Fruit fly (Drosophila melanogaster) whole organism, embryonic: ENCODE measurements around the gene CG43707.

Source experiments
- Abd-B ChIP-seq: fragments of 200-800 bp; sonication (Bioruptor generic); optimal IDR thresholded peaks from 2 replicates; lab custom pipeline; 2018; ENCODE audit warnings: missing biosample characterization, mild to moderate bottlenecking, missing genetic modification characterization, moderate library complexity
- Antp ChIP-seq: fragments of 200-800 bp; sonication (Bioruptor generic); optimal IDR thresholded peaks from 3 replicates; lab custom pipeline; 2016; ENCODE audit warnings: missing biosample characterization, missing genetic modification characterization
- Bteb2 ChIP-seq: fragments of 200-800 bp; sonication (Bioruptor generic); optimal IDR thresholded peaks from 2 replicates; lab custom pipeline; 2016; ENCODE audit warnings: missing biosample characterization, missing genetic modification characterization
- CG11695 ChIP-seq: fragments of 200-800 bp; sonication (Bioruptor generic); IDR thresholded peaks from 3 replicates; pipeline ENCODE4 v1.3.6; 2022; ENCODE audit warnings: missing biosample characterization, missing genetic modification characterization
- CG11723 ChIP-seq: fragments of 200-800 bp; sonication (Bioruptor generic); optimal IDR thresholded peaks from 2 replicates; lab custom pipeline; 2017; ENCODE audit warnings: missing biosample characterization, mild to moderate bottlenecking, missing genetic modification characterization
- CG12219 ChIP-seq: fragments of 200-800 bp; sonication (Bioruptor generic); optimal IDR thresholded peaks from 3 replicates; lab custom pipeline; 2018; ENCODE audit warnings: missing biosample characterization, mild to moderate bottlenecking, missing genetic modification characterization
- CG14050 ChIP-seq: fragments of 200-800 bp; sonication (Bioruptor generic); IDR thresholded peaks from 3 replicates; pipeline ENCODE4 v1.3.6; 2022; ENCODE audit warnings: missing biosample characterization, missing genetic modification characterization
- CG14710 ChIP-seq: fragments of 200-800 bp; sonication (Bioruptor generic); optimal IDR thresholded peaks from 3 replicates; lab custom pipeline; 2019; ENCODE audit warnings: missing biosample characterization, mild to moderate bottlenecking, missing genetic modification characterization, moderate library complexity
- CG14860 ChIP-seq: fragments of 200-800 bp; sonication (Bioruptor generic); IDR thresholded peaks from 3 replicates; pipeline ENCODE4 v1.3.6; 2022; ENCODE audit warnings: missing biosample characterization, missing genetic modification characterization; ENCODE audit not compliant: partially characterized antibody
- CG15479 ChIP-seq: fragments of 200-800 bp; sonication (Bioruptor generic); optimal IDR thresholded peaks from 3 replicates; lab custom pipeline; 2019; ENCODE audit warnings: missing biosample characterization, mild to moderate bottlenecking, missing genetic modification characterization, moderate library complexity
- CG16813 ChIP-seq: fragments of 200-800 bp; sonication (Bioruptor generic); IDR thresholded peaks from 3 replicates; pipeline ENCODE4 v1.3.6; 2022; ENCODE audit warnings: missing biosample characterization, missing genetic modification characterization; ENCODE audit not compliant: partially characterized antibody
- CG16863 ChIP-seq: fragments of 200-800 bp; sonication (Bioruptor generic); optimal IDR thresholded peaks from 3 replicates; lab custom pipeline; 2016; ENCODE audit warnings: missing biosample characterization, missing genetic modification characterization
- CG17186 ChIP-seq: fragments of 200-800 bp; sonication (Bioruptor generic); optimal IDR thresholded peaks from 3 replicates; lab custom pipeline; 2017; ENCODE audit warnings: missing biosample characterization, missing genetic modification reagents, missing genetic modification characterization
- CG18011 ChIP-seq: fragments of 200-800 bp; sonication (Bioruptor generic); optimal IDR thresholded peaks from 2 replicates; lab custom pipeline; 2017; ENCODE audit warnings: missing biosample characterization, missing genetic modification characterization, mild to moderate bottlenecking, moderate library complexity, missing genotype
- CG2129 ChIP-seq: fragments of 200-800 bp; sonication (Bioruptor generic); IDR thresholded peaks from 2 replicates; pipeline ENCODE4 v1.3.6; 2022; ENCODE audit warnings: missing biosample characterization, missing genetic modification characterization; ENCODE audit not compliant: partially characterized antibody
- CG4404 ChIP-seq: fragments of 200-800 bp; sonication (Bioruptor generic); IDR thresholded peaks from 2 replicates; pipeline ENCODE4 v1.3.6; 2022; ENCODE audit warnings: missing biosample characterization, missing genetic modification characterization
- CG4820 ChIP-seq: fragments of 200-800 bp; sonication (Bioruptor generic); optimal IDR thresholded peaks from 3 replicates; lab custom pipeline; 2016; ENCODE audit warnings: missing biosample characterization, missing genetic modification characterization
- CG5180 ChIP-seq: fragments of 200-800 bp; sonication (Bioruptor generic); optimal IDR thresholded peaks from 3 replicates; lab custom pipeline; 2017; ENCODE audit warnings: missing biosample characterization, missing genetic modification characterization, mild to moderate bottlenecking, moderate library complexity, missing genetic modification reagents
- CG7786 ChIP-seq: fragments of 200-800 bp; sonication (Bioruptor generic); optimal IDR thresholded peaks from 2 replicates; lab custom pipeline; 2016; ENCODE audit warnings: missing biosample characterization, missing genetic modification characterization
- CG7928 ChIP-seq: fragments of 200-800 bp; sonication (Bioruptor generic); optimal IDR thresholded peaks from 2 replicates; lab custom pipeline; 2017; ENCODE audit warnings: missing biosample characterization, mild to moderate bottlenecking, missing genetic modification characterization
- CG7963 ChIP-seq: fragments of 200-800 bp; sonication (Bioruptor generic); IDR thresholded peaks from 3 replicates; pipeline ENCODE4 v1.3.6; 2022; ENCODE audit warnings: missing biosample characterization, missing genetic modification characterization; ENCODE audit not compliant: partially characterized antibody
- CG8924 ChIP-seq: fragments of 200-800 bp; optimal IDR thresholded peaks from 3 replicates; lab custom pipeline; 2019; ENCODE audit warnings: missing biosample characterization, mild to moderate bottlenecking, missing genetic modification characterization, moderate library complexity
- CG9876 ChIP-seq: fragments of 200-800 bp; sonication (Bioruptor generic); optimal IDR thresholded peaks from 2 replicates; lab custom pipeline; 2016; ENCODE audit warnings: missing biosample characterization, missing genetic modification characterization
- D19A ChIP-seq: fragments of 200-800 bp; optimal IDR thresholded peaks from 3 replicates; lab custom pipeline; 2019; ENCODE audit warnings: missing biosample characterization, mild to moderate bottlenecking, missing genetic modification characterization, moderate library complexity
- Dll ChIP-seq: fragments of 200-800 bp; sonication (Bioruptor generic); IDR thresholded peaks from 4 replicates; pipeline ENCODE4 v1.3.6; 2022; ENCODE audit warnings: missing biosample characterization, missing genetic modification characterization; ENCODE audit not compliant: partially characterized antibody
- E2f1 ChIP-seq: fragments of 200-800 bp; sonication (Bioruptor generic); IDR thresholded peaks from 2 replicates; pipeline ENCODE4 v1.3.6; 2022; ENCODE audit warnings: missing biosample characterization, missing genetic modification characterization
- Eip74EF ChIP-seq, 2 experiments: fragments of 200-800 bp in 1 of 2; fragments of >200 bp in 1 of 2; sonication (Bioruptor generic) in 1 of 2; optimal IDR thresholded peaks; 2 replicates each; lab custom pipeline; 2017 to 2019; ENCODE audit warnings: missing biosample characterization in 2 of 2, missing genetic modification characterization in 2 of 2, mild to moderate bottlenecking in 1 of 2, moderate library complexity in 1 of 2
- Fer3 ChIP-seq: fragments of 200-800 bp; sonication (Bioruptor generic); optimal IDR thresholded peaks from 2 replicates; lab custom pipeline; 2018; ENCODE audit warnings: missing biosample characterization, mild to moderate bottlenecking, missing genetic modification characterization, moderate library complexity
- MBD-R2 ChIP-seq: fragments of 200-800 bp; sonication (Bioruptor generic); IDR thresholded peaks from 2 replicates; pipeline ENCODE4 v1.3.6; 2022; ENCODE audit warnings: missing biosample characterization, missing genetic modification characterization
- MESR4 ChIP-seq: fragments of 200-800 bp; sonication (Bioruptor generic); optimal IDR thresholded peaks from 2 replicates; lab custom pipeline; 2018; ENCODE audit warnings: missing biosample characterization, mild to moderate bottlenecking, missing genetic modification characterization, moderate library complexity
- Rfx ChIP-seq: fragments of 200-800 bp; sonication (Bioruptor generic); IDR thresholded peaks from 2 replicates; pipeline ENCODE4 v1.3.6; 2022; ENCODE audit warnings: missing biosample characterization, missing genetic modification characterization
- Vsx1 ChIP-seq: fragments of 200-800 bp; sonication (Bioruptor generic); optimal IDR thresholded peaks from 2 replicates; lab custom pipeline; 2017; ENCODE audit warnings: missing biosample characterization, mild to moderate bottlenecking, missing genetic modification characterization, missing genetic modification reagents
- Xbp1 ChIP-seq: fragments of 200-800 bp; sonication (Bioruptor generic); optimal IDR thresholded peaks from 3 replicates; lab custom pipeline; 2016; ENCODE audit warnings: missing biosample characterization, mild to moderate bottlenecking, missing genetic modification characterization
- YL-1 ChIP-seq: fragments of 200-800 bp; sonication (Bioruptor generic); optimal IDR thresholded peaks from 3 replicates; lab custom pipeline; 2017; ENCODE audit warnings: missing biosample characterization, mild to moderate bottlenecking, missing genetic modification characterization
- btn ChIP-seq: fragments of 200-800 bp; sonication (Bioruptor generic); optimal IDR thresholded peaks from 2 replicates; lab custom pipeline; 2016; ENCODE audit warnings: missing biosample characterization, missing genetic modification characterization
- disco-r ChIP-seq: fragments of 200-800 bp; sonication (Bioruptor generic); optimal IDR thresholded peaks from 2 replicates; lab custom pipeline; 2016; ENCODE audit warnings: missing biosample characterization, missing genetic modification characterization
- dpn ChIP-seq, 2 experiments: fragments of 200-800 bp; sonication (Bioruptor generic); optimal IDR thresholded peaks; 3 replicates each; lab custom pipeline; 2016; ENCODE audit warnings: missing biosample characterization in 2 of 2, missing genetic modification characterization in 2 of 2
- emc ChIP-seq: fragments of 200-800 bp; sonication (Bioruptor generic); optimal IDR thresholded peaks from 2 replicates; lab custom pipeline; 2016; ENCODE audit warnings: missing biosample characterization, missing genetic modification characterization
- en ChIP-seq: fragments of 200-800 bp; sonication (Bioruptor generic); optimal IDR thresholded peaks from 2 replicates; lab custom pipeline; 2016; ENCODE audit warnings: missing biosample characterization, missing genetic modification characterization
- inv ChIP-seq: fragments of 200-800 bp; sonication (Bioruptor generic); IDR thresholded peaks from 2 replicates; pipeline ENCODE4 v1.3.6; 2022; ENCODE audit warnings: missing biosample characterization, missing genetic modification characterization; ENCODE audit not compliant: partially characterized antibody
- maf-S ChIP-seq: fragments of 200-800 bp; sonication (Bioruptor generic); optimal IDR thresholded peaks from 2 replicates; lab custom pipeline; 2016; ENCODE audit warnings: missing biosample characterization, missing genetic modification characterization
- mirr ChIP-seq: fragments of 200-800 bp; sonication (Bioruptor generic); optimal IDR thresholded peaks from 3 replicates; lab custom pipeline; 2018; ENCODE audit warnings: missing biosample characterization, mild to moderate bottlenecking, missing genetic modification characterization
- pho ChIP-seq: fragments of 200-800 bp; sonication (Bioruptor generic); optimal IDR thresholded peaks from 2 replicates; lab custom pipeline; 2016; ENCODE audit warnings: missing biosample characterization, missing genetic modification characterization
- shn ChIP-seq: fragments of 200-800 bp; sonication (Bioruptor generic); optimal IDR thresholded peaks from 3 replicates; lab custom pipeline; 2016; ENCODE audit warnings: missing biosample characterization, missing genetic modification characterization
- sna ChIP-seq: fragments of 200-800 bp; sonication (Bioruptor generic); IDR thresholded peaks from 2 replicates; pipeline ENCODE4 v1.3.6; 2022; ENCODE audit warnings: missing biosample characterization, missing genetic modification characterization; ENCODE audit not compliant: partially characterized antibody
- ssp ChIP-seq: fragments of 200-800 bp; sonication (Bioruptor generic); IDR thresholded peaks from 2 replicates; pipeline ENCODE4 v1.3.6; 2022; ENCODE audit warnings: missing biosample characterization, missing genetic modification characterization
- tin ChIP-seq: fragments of 200-800 bp; sonication (Bioruptor generic); optimal IDR thresholded peaks from 3 replicates; lab custom pipeline; 2016; ENCODE audit warnings: missing biosample characterization, missing genetic modification characterization
- tio ChIP-seq: fragments of 200-800 bp; sonication (Bioruptor generic); optimal IDR thresholded peaks from 2 replicates; lab custom pipeline; 2017; ENCODE audit warnings: missing biosample characterization, missing genetic modification characterization, inconsistent platforms
- tx ChIP-seq: fragments of 200-800 bp; sonication (Bioruptor generic); optimal IDR thresholded peaks from 2 replicates; lab custom pipeline; 2016; ENCODE audit warnings: missing biosample characterization, missing genetic modification characterization

Gene CG43707

DNA sequence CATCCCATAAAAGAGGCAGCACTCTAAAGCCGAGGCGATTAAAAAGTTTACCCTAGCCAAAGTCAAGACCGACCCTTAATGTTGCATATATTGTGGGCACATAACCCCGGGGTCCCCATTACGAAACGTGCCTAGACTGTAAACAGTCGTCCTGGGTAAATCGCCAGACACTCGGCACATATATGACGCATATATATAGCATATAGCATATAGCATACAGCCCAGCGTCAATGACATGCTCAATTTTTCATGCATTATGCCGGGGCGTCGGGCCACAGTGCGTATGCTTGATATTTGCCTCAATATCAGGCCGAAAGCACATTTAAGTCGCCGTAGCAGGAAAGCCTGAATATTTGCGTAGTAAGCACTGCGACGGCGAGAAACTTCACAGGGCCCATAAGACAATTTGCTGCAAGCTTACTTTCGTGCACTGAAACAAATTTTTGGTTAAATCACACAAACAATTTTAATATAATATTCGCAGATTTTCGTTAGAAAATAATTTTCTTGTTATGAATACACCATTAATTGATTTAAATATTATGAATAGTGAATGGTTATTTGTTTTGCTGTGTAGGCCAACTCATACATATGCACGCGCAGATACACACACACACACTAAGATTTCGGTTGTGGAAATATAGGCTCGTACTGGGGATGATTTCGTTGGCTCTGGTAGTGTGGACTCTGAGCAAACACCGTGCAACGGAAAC is 2.1 kb upstream of the CG43707 start (continued):
- TF ChIP-seq Fer3: peak; percentile 54
- no peak for TF ChIP-seq CG7928
- TF ChIP-seq Dll: no peak
- no peak for TF ChIP-seq tx (GFP tag; lab: Kevin White, UChicago)
- TF ChIP-seq ssp (GFP tag; lab: Robert Waterston, UW): 0 out of 2 replicates have a peak, but pooled peaks have one; percentile 35
- no peak for TF ChIP-seq Eip74EF (GFP tag; optimal IDR thresholded peaks at IDR 0.05; lab: Kevin White, UChicago)
- TF ChIP-seq E2f1 (GFP tag; lab: Robert Waterston, UW): peak; percentile 18; the same call in 1 of the 2 replicates
- TF ChIP-seq emc (GFP tag; lab: Kevin White, UChicago): no peak
- TF ChIP-seq tin (GFP tag; lab: Kevin White, UChicago): no peak
- peak in 1 of 2 experiments; percentile 20 for TF ChIP-seq dpn (GFP tag; optimal IDR thresholded peaks at IDR 0.05; lab: Kevin White, UChicago)
- no peak for TF ChIP-seq Abd-B (GFP tag; lab: Kevin White, UChicago)
- no peak for TF ChIP-seq CG16813 (GFP tag; lab: Robert Waterston, UW)
- no peak for TF ChIP-seq CG7963 (GFP tag; lab: Robert Waterston, UW)
- TF ChIP-seq CG8924 (tag; lab: Kevin White, UChicago): peak; percentile 43
- no peak for TF ChIP-seq CG17186 (GFP tag; lab: Kevin White, UChicago)
- TF ChIP-seq Vsx1 (GFP tag; lab: Kevin White, UChicago): no peak
- no peak for TF ChIP-seq CG7786
- TF ChIP-seq pho (GFP tag; lab: Kevin White, UChicago): peak; percentile 2
- peak; percentile 10 for TF ChIP-seq Xbp1
- no peak for TF ChIP-seq CG4404 (GFP tag; lab: Robert Waterston, UW)
- no peak for TF ChIP-seq CG14710
- TF ChIP-seq CG15479 (GFP tag; lab: Kevin White, UChicago): no peak
- no peak for TF ChIP-seq MBD-R2 (GFP tag; lab: Robert Waterston, UW)
- TF ChIP-seq disco-r (GFP tag; lab: Kevin White, UChicago): no peak
- no peak for TF ChIP-seq tio (GFP tag; lab: Kevin White, UChicago)
- TF ChIP-seq sna (GFP tag; lab: Robert Waterston, UW): no peak
- TF ChIP-seq Rfx (GFP tag; lab: Robert Waterston, UW): peak; percentile 62
- no peak for TF ChIP-seq CG11723
- TF ChIP-seq CG2129 (GFP tag; lab: Robert Waterston, UW): no peak
- TF ChIP-seq CG14050 (GFP tag; lab: Robert Waterston, UW): no peak
- no peak for TF ChIP-seq CG9876
- TF ChIP-seq CG16863 (GFP tag; lab: Kevin White, UChicago): no peak
- peak; percentile 2 for TF ChIP-seq Bteb2
- TF ChIP-seq CG14860 (GFP tag; lab: Robert Waterston, UW): no peak
- TF ChIP-seq inv (GFP tag; lab: Robert Waterston, UW): no peak
- no peak for TF ChIP-seq CG5180
- no peak for TF ChIP-seq en (GFP tag; lab: Kevin White, UChicago)
- TF ChIP-seq Antp: no peak
- no peak for TF ChIP-seq btn (GFP tag; lab: Kevin White, UChicago)
- TF ChIP-seq YL-1 (GFP tag; lab: Kevin White, UChicago): no peak
- no peak for TF ChIP-seq maf-S (GFP tag; lab: Kevin White, UChicago)
- TF ChIP-seq CG18011 (GFP tag; lab: Kevin White, UChicago): no peak
- TF ChIP-seq CG12219 (GFP tag; lab: Kevin White, UChicago): no peak
- TF ChIP-seq shn (GFP tag; lab: Kevin White, UChicago): no peak
- no peak for TF ChIP-seq D19A
- no peak for TF ChIP-seq mirr
- TF ChIP-seq CG11695: peak; percentile 54; the same call in 2 of the 3 replicates
- TF ChIP-seq CG4820 (GFP tag; lab: Kevin White, UChicago): no peak
- TF ChIP-seq MESR4 (GFP tag; lab: Kevin White, UChicago): no peak
